Worm (Caenorhabditis elegans) whole organism, L1 larva: ENCODE data around the gene F55F10.3.

ENCODE experiments used
- C16A3.4 ChIP-seq: fragments of 150-350 bp; optimal IDR thresholded peaks from 2 replicates; lab custom pipeline; 2014; ENCODE audit warnings: missing biosample characterization, missing genetic modification characterization
- C34B4.2 ChIP-seq: sonication (generic microtip); optimal IDR thresholded peaks from 2 replicates; lab custom pipeline; 2017; ENCODE audit warnings: mild to moderate bottlenecking, missing genetic modification characterization, missing compliant biosample characterization
- F16B12.6 ChIP-seq: fragments of 150-350 bp; optimal IDR thresholded peaks from 2 replicates; lab custom pipeline; 2014; ENCODE audit warnings: missing biosample characterization, missing genetic modification characterization
- Y116A8C.19 ChIP-seq: sonication (generic microtip); optimal IDR thresholded peaks from 2 replicates; lab custom pipeline; 2016; ENCODE audit warnings: missing compliant biosample characterization, missing genetic modification characterization, borderline replicate concordance
- aly-2 ChIP-seq: fragments of 150-350 bp; optimal IDR thresholded peaks from 2 replicates; lab custom pipeline; 2014; ENCODE audit warnings: missing biosample characterization, missing genetic modification characterization
- blmp-1 ChIP-seq: fragments of 150-350 bp; optimal IDR thresholded peaks from 2 replicates; lab custom pipeline; 2014; ENCODE audit warnings: missing biosample characterization, missing genetic modification characterization
- ceh-8 ChIP-seq: fragments of 200-800 bp; sonication (Bioruptor generic); optimal IDR thresholded peaks from 2 replicates; lab custom pipeline; 2018; ENCODE audit warnings: mild to moderate bottlenecking, missing genetic modification characterization, moderate library complexity, missing compliant biosample characterization
- ceh-88 ChIP-seq: fragments of 200-800 bp; sonication (Bioruptor generic); IDR thresholded peaks from 2 replicates; pipeline ENCODE4 v1.3.6; 2022; ENCODE audit warnings: missing genetic modification characterization, missing compliant biosample characterization
- ces-1 ChIP-seq: fragments of 150-350 bp; optimal IDR thresholded peaks from 2 replicates; lab custom pipeline; 2014; ENCODE audit warnings: missing biosample characterization, missing genetic modification reagents, missing genetic modification characterization
- dsc-1 ChIP-seq: sonication (generic microtip); optimal IDR thresholded peaks from 2 replicates; lab custom pipeline; 2016; ENCODE audit warnings: mild to moderate bottlenecking, missing genetic modification characterization, missing compliant biosample characterization
- egl-27 ChIP-seq, 2 experiments: fragments of 150-350 bp in 1 of 2; sonication (generic microtip); optimal IDR thresholded peaks; 3 replicates each; lab custom pipeline; 2017 to 2018; ENCODE audit warnings: missing biosample characterization in 2 of 2, missing genetic modification characterization in 2 of 2, missing genetic modification reagents in 2 of 2
- elt-2 ChIP-seq: sonication (generic microtip); optimal IDR thresholded peaks from 2 replicates; lab custom pipeline; 2016; ENCODE audit warnings: missing genetic modification characterization, mild to moderate bottlenecking, inconsistent platforms, missing compliant biosample characterization, missing genetic modification reagents
- ets-5 ChIP-seq: fragments of 200-800 bp; sonication (Bioruptor generic); IDR thresholded peaks from 2 replicates; pipeline ENCODE4 v1.3.6; 2022; ENCODE audit warnings: missing genetic modification characterization, missing compliant biosample characterization
- fkh-10 ChIP-seq: sonication (generic microtip); optimal IDR thresholded peaks from 2 replicates; lab custom pipeline; 2017; ENCODE audit warnings: missing biosample characterization, missing genetic modification reagents, missing genetic modification characterization
- fos-1 ChIP-seq: fragments of 150-350 bp; optimal IDR thresholded peaks from 2 replicates; lab custom pipeline; 2014; ENCODE audit warnings: missing biosample characterization, missing genetic modification characterization
- hlh-17 ChIP-seq: fragments of 200-800 bp; sonication (Bioruptor generic); optimal IDR thresholded peaks from 2 replicates; lab custom pipeline; 2018; ENCODE audit warnings: missing genetic modification characterization, mild to moderate bottlenecking, missing compliant biosample characterization, moderate library complexity, borderline replicate concordance
- hlh-4 ChIP-seq: sonication (generic microtip); optimal IDR thresholded peaks from 2 replicates; lab custom pipeline; 2016; ENCODE audit warnings: mild to moderate bottlenecking, missing genetic modification characterization, missing compliant biosample characterization
- isw-1 ChIP-seq: fragments of 200-800 bp; sonication (Bioruptor generic); IDR thresholded peaks from 2 replicates; pipeline ENCODE4 v1.3.6; 2022; ENCODE audit warnings: missing genetic modification characterization, missing compliant biosample characterization
- jun-1 ChIP-seq: fragments of 150-350 bp; optimal IDR thresholded peaks from 2 replicates; lab custom pipeline; 2014; ENCODE audit warnings: missing biosample characterization, missing genetic modification reagents, missing genetic modification characterization
- lin-14 ChIP-seq: fragments of 200-800 bp; sonication (Bioruptor generic); optimal IDR thresholded peaks from 2 replicates; lab custom pipeline; 2018; ENCODE audit warnings: mild to moderate bottlenecking, missing genetic modification characterization, moderate library complexity, missing compliant biosample characterization
- lin-15B ChIP-seq: fragments of 150-350 bp; sonication (generic microtip); optimal IDR thresholded peaks from 3 replicates; lab custom pipeline; 2014; ENCODE audit warnings: missing biosample characterization, missing genetic modification characterization
- lin-35 ChIP-seq, 2 experiments: fragments of 150-350 bp; optimal IDR thresholded peaks; 2 replicates each; lab custom pipeline; 2014; ENCODE audit warnings: missing biosample characterization in 2 of 2, missing genetic modification characterization in 2 of 2, missing genetic modification reagents in 2 of 2
- lin-39 ChIP-seq: fragments of 150-350 bp; optimal IDR thresholded peaks from 2 replicates; lab custom pipeline; 2014; ENCODE audit warnings: missing biosample characterization, missing genetic modification reagents, missing genetic modification characterization
- mab-9 ChIP-seq: fragments of 200-800 bp; sonication (Bioruptor generic); IDR thresholded peaks from 2 replicates; pipeline ENCODE4 v1.3.6; 2022; ENCODE audit warnings: missing genetic modification reagents, missing genetic modification characterization, missing compliant biosample characterization
- mef-2 ChIP-seq: fragments of 150-350 bp; optimal IDR thresholded peaks from 2 replicates; lab custom pipeline; 2014; ENCODE audit warnings: missing biosample characterization, missing genetic modification characterization
- nhr-19 ChIP-seq: fragments of 200-800 bp; sonication (Bioruptor generic); conservative IDR thresholded peaks from 2 replicates; pipeline ENCODE4 v1.3.6; 2022; ENCODE audit warnings: missing genetic modification characterization, missing compliant biosample characterization
- nhr-237 ChIP-seq: fragments of 150-350 bp; optimal IDR thresholded peaks from 2 replicates; lab custom pipeline; 2014; ENCODE audit warnings: missing biosample characterization, missing genetic modification characterization
- nhr-47 ChIP-seq: sonication (generic microtip); optimal IDR thresholded peaks from 2 replicates; lab custom pipeline; 2016; ENCODE audit warnings: mild to moderate bottlenecking, missing genetic modification characterization, moderate library complexity, missing compliant biosample characterization
- nhr-71 ChIP-seq: sonication (generic microtip); optimal IDR thresholded peaks from 2 replicates; lab custom pipeline; 2016; ENCODE audit warnings: mild to moderate bottlenecking, missing genetic modification characterization, moderate library complexity, missing compliant biosample characterization
- nhr-76 ChIP-seq: sonication (generic microtip); optimal IDR thresholded peaks from 2 replicates; lab custom pipeline; 2017; ENCODE audit warnings: missing biosample characterization, missing genetic modification characterization
- nhr-77 ChIP-seq: fragments of 150-350 bp; optimal IDR thresholded peaks from 2 replicates; lab custom pipeline; 2014; ENCODE audit warnings: missing biosample characterization, missing genetic modification characterization
- nhr-85 ChIP-seq: sonication (generic microtip); peaks from one replicate; lab custom pipeline; 2016; ENCODE audit warnings: missing genetic modification characterization, inconsistent platforms, missing compliant biosample characterization
- nhr-90 ChIP-seq: sonication (generic microtip); optimal IDR thresholded peaks from 2 replicates; lab custom pipeline; 2016; ENCODE audit warnings: mild to moderate bottlenecking, missing genetic modification characterization, missing compliant biosample characterization; ENCODE audit not compliant: poor library complexity
- pax-3 ChIP-seq: fragments of 200-800 bp; sonication (Bioruptor generic); optimal IDR thresholded peaks from 2 replicates; lab custom pipeline; 2018; ENCODE audit warnings: mild to moderate bottlenecking, missing genetic modification characterization, moderate library complexity, missing compliant biosample characterization
- skn-1 ChIP-seq: fragments of 150-350 bp; optimal IDR thresholded peaks from 2 replicates; lab custom pipeline; 2014; ENCODE audit warnings: missing biosample characterization, missing genetic modification characterization
- snpc-4 ChIP-seq: fragments of 150-350 bp; optimal IDR thresholded peaks from 2 replicates; lab custom pipeline; 2014; ENCODE audit warnings: missing biosample characterization, missing genetic modification characterization
- snu-23 ChIP-seq: sonication (generic microtip); optimal IDR thresholded peaks from 2 replicates; lab custom pipeline; 2016; ENCODE audit warnings: missing genetic modification characterization, missing compliant biosample characterization
- sox-4 ChIP-seq: sonication (generic microtip); optimal IDR thresholded peaks from 2 replicates; lab custom pipeline; 2016; ENCODE audit warnings: missing genetic modification characterization, missing compliant biosample characterization
- sptf-1 ChIP-seq: fragments of 150-350 bp; optimal IDR thresholded peaks from 2 replicates; lab custom pipeline; 2014; ENCODE audit warnings: missing biosample characterization, missing genetic modification characterization
- swsn-7 ChIP-seq: sonication (generic microtip); optimal IDR thresholded peaks from 2 replicates; lab custom pipeline; 2016; ENCODE audit warnings: missing genetic modification characterization, missing compliant biosample characterization
- unc-130 ChIP-seq: fragments of 150-350 bp; optimal IDR thresholded peaks from 2 replicates; lab custom pipeline; 2017; ENCODE audit warnings: missing biosample characterization, missing genetic modification characterization, inconsistent platforms
- unc-86 ChIP-seq: sonication (generic microtip); optimal IDR thresholded peaks from 2 replicates; lab custom pipeline; 2016; ENCODE audit warnings: missing genetic modification characterization, missing compliant biosample characterization
- vab-15 ChIP-seq: sonication (generic microtip); optimal IDR thresholded peaks from 2 replicates; lab custom pipeline; 2017; ENCODE audit warnings: missing genotype, mild to moderate bottlenecking, missing genetic modification characterization, missing compliant biosample characterization
- zip-4 ChIP-seq: fragments of 200-800 bp; sonication (Bioruptor generic); optimal IDR thresholded peaks from 2 replicates; lab custom pipeline; 2018; ENCODE audit warnings: mild to moderate bottlenecking, missing genetic modification characterization, moderate library complexity, missing compliant biosample characterization
- ztf-11 ChIP-seq, 2 experiments: sonication (generic microtip); optimal IDR thresholded peaks; 2 replicates each; lab custom pipeline; 2016 to 2017; ENCODE audit warnings: missing genetic modification characterization in 2 of 2, missing biosample characterization in 1 of 2, missing compliant biosample characterization in 1 of 2

The F55F10.3 gene

DNA sequence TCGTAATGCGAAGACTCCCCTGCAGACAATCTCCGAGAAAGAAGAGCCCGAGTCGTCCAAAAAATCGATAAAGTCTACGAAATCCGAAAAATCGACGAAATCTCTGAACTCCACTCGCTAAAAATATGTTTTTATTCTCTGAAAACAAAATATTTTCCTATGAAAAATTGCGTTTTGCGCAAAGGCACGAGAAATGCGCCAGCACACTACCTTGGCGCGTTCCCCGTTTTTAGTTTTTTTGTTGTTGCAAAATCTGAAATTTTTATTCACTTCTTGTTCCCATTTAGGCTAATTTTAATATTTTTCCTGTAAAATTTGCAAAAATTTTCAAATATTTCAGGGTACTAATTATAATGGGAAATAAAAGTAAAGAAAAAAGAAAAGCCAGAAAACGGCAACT is 744 bp downstream of the F55F10.3 start, which contains the start of gene F55F10.1 (continued):
- TF ChIP-seq sox-4 (tag; lab: Kevin White, UChicago) (peak; percentile 59), mab-9 (GFP tag; lab: Robert Waterston, UW) (no peak), elt-2 (tag; lab: Kevin White, UChicago) (peak; percentile 25), nhr-19 (GFP tag; lab: Robert Waterston, UW) (peak; percentile 65), unc-86 (tag; lab: Kevin White, UChicago) (peak; percentile 66), ztf-11 (tag; optimal IDR thresholded peaks at IDR 0.05; lab: Kevin White, UChicago) (no peak), zip-4 (GFP tag; lab: Kevin White, UChicago) (peak; percentile 46), nhr-71 (tag; lab: Kevin White, UChicago) (peak; percentile 87), swsn-7 (tag; lab: Kevin White, UChicago) (peak; percentile 80), F16B12.6 (tag; lab: Kevin White, UChicago) (peak; percentile 47), C34B4.2 (no peak), jun-1 (tag; lab: Kevin White, UChicago) (peak; percentile 77), lin-39 (peak; percentile 63)

DNA sequence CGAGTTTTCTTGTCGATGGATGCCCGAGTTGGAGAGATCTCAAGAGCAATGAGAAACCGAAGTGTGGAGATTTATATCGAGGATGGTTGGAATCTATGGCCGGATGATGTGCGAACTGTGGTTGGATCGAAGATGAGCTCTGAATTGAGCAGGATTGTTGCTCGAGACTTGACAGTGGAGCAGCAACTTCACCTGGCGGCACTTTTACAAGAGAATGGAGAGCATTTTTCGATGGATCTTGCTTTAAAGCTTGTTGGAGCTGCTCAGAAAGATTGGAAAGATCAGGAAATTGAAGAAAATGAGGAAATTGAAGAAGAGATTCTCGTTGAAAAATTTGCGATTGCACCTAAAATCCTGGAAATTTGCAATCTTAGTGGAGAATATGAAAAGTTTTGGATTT is 9.4 kb downstream of the F55F10.3 start:
- TF ChIP-seq hlh-4 = no peak
- TF ChIP-seq aly-2 (tag; lab: Kevin White, UChicago) = no peak
- TF ChIP-seq pax-3 (tag; lab: Kevin White, UChicago) = no peak

DNA sequence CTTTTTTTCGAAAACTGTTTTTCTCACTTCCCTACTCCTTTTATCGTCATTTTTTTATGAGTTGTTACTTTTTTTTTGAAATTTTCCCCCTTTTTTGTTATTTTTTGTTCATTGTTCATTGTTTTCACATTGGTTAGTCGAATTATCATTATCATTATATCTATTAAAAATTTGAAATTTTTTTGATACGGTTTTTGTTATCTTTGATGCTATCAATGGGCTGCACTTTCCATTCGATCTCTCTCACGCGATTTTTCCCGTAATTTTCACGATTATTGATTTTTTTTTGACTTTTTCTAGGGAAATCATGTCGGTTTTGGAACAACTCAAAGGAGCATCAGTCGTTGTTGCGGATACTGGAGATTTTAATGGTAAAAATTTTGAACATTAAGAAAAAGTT is 26.6 kb downstream of the F55F10.3 start, which contains the start of gene tald-1:
TSS of gene tald-1 (plus strand) at position 301 of the 400 bp plus-strand sequence.
- TF ChIP-seq elt-2 (tag; lab: Kevin White, UChicago) (peak; percentile 40), hlh-17 (no peak)

DNA sequence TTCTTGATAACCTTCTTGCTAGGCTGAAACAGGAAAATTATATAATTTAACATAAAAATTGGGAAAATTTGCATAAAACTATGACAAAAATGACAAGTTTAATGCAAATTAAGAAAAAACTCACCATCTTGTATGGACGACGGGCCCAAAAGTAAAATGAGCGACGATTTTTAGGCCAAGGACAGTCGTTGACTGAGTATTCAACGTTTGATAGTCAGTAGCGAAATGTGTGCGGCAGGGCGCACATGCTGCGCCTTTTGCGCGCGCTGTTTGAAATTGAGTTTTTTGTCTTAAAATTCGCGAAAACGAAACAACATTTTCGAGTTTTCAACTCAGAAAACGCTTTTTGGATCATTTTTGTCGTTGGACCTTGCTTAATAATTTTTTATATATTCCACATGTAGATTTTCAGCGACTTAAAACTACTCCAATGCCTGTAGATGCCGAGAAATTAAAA is 30.7 kb downstream of the F55F10.3 start, which contains the start of the genes rpl-7A and set-21:
TSS of gene rpl-7A (minus strand) at position 153 of the 457 bp plus-strand sequence.
TSS of gene set-21 (plus strand) at position 407 of the 457 bp plus-strand sequence.
- TF ChIP-seq nhr-71 (tag; lab: Kevin White, UChicago) (peak; percentile 98), nhr-76 (tag; lab: Kevin White, UChicago) (no peak), ces-1 (GFP tag; lab: Kevin White, UChicago) (no peak), nhr-47 (tag; lab: Kevin White, UChicago) (peak; percentile 98), snpc-4 (tag; lab: Kevin White, UChicago) (peak; percentile 53), mef-2 (tag; lab: Kevin White, UChicago) (no peak), unc-130 (peak; percentile 77), ets-5 (GFP tag; lab: Robert Waterston, UW) (no peak), swsn-7 (tag; lab: Kevin White, UChicago) (peak; percentile 95), lin-15B (tag; lab: Kevin White, UChicago) (peak; percentile 92), blmp-1 (peak; percentile 53), sox-4 (tag; lab: Kevin White, UChicago) (peak; percentile 77), lin-14 (GFP tag; lab: Kevin White, UChicago) (peak; percentile 97), aly-2 (tag; lab: Kevin White, UChicago) (peak; percentile 85), fos-1 (tag; lab: Kevin White, UChicago) (peak; percentile 75), nhr-85 (tag; lab: Kevin White, UChicago) (peak; percentile 98), sptf-1 (tag; lab: Kevin White, UChicago) (no peak), Y116A8C.19 (tag; lab: Kevin White, UChicago) (no peak), zip-4 (GFP tag; lab: Kevin White, UChicago) (peak; percentile 88), C34B4.2 (peak; percentile 80), C16A3.4 (peak; percentile 91), skn-1 (peak; percentile 61), fkh-10 (GFP tag; lab: Kevin White, UChicago) (peak; percentile 82), isw-1 (GFP tag; lab: Robert Waterston, UW) (peak; percentile 99), hlh-17 (no peak), egl-27 (tag; optimal IDR thresholded peaks at IDR 0.05; lab: Kevin White, UChicago) (peak in 1 of 2 experiments; percentile 49), vab-15 (tag; lab: Kevin White, UChicago) (peak; percentile 81), dsc-1 (tag; lab: Kevin White, UChicago) (peak; percentile 94), jun-1 (tag; lab: Kevin White, UChicago) (peak; percentile 82), ceh-88 (peak; percentile 95), ceh-8 (GFP tag; lab: Kevin White, UChicago) (peak; percentile 81), nhr-237 (peak; percentile 66), snu-23 (peak; percentile 98), ztf-11 (tag; optimal IDR thresholded peaks at IDR 0.05; lab: Kevin White, UChicago) (peak in 1 of 2 experiments; percentile 92), nhr-77 (tag; lab: Kevin White, UChicago) (peak; percentile 86), lin-35 (GFP tag; optimal IDR thresholded peaks at IDR 0.05; lab: Kevin White, UChicago) (peak; percentile 94 to 97), nhr-90 (tag; lab: Kevin White, UChicago) (peak; percentile 96)
